Worm (Caenorhabditis elegans): ENCODE measurements around the gene degl-2.

degl-2 gene

ce11 chrIV:9631579-9631978 is 11.7 kb upstream of the degl-2 start:
- TF ChIP-seq unc-30 (tag; optimal IDR thresholded peaks at IDR 0.05) (no peak), nhr-28 (tag; optimal IDR thresholded peaks at IDR 0.05) (no peak), vab-15 (tag; optimal IDR thresholded peaks at IDR 0.05) (no peak), fkh-4 (tag; optimal IDR thresholded peaks at IDR 0.05; ENCODE audit: borderline replicate concordance) (no peak), lin-13 (GFP tag; optimal IDR thresholded peaks at IDR 0.05) (no peak), mep-1 (tag; optimal IDR thresholded peaks at IDR 0.05) (no peak), elt-3 (tag; optimal IDR thresholded peaks at IDR 0.05) (peak in 1 of 6 experiments; percentile 48), ceh-63 (GFP tag; optimal IDR thresholded peaks at IDR 0.05) (no peak), blmp-1 (tag; optimal IDR thresholded peaks at IDR 0.05) (peak; percentile 48), nhr-12 (tag; optimal IDR thresholded peaks at IDR 0.05) (no peak), mdl-1 (tag; optimal IDR thresholded peaks at IDR 0.05) (no peak), F16B12.6 (tag; optimal IDR thresholded peaks at IDR 0.05) (no peak), jun-1 (tag; optimal IDR thresholded peaks at IDR 0.05) (no peak), hlh-4 (tag; optimal IDR thresholded peaks at IDR 0.05) (no peak), lin-15B (tag; optimal IDR thresholded peaks at IDR 0.05) (no peak), elt-2 (tag; optimal IDR thresholded peaks at IDR 0.05) (no peak), nhr-19 (GFP tag; conservative IDR thresholded peaks at IDR 0.05) (no peak), ceh-88 (GFP tag; IDR thresholded peaks at IDR 0.05) (no peak), unc-130 (tag; optimal IDR thresholded peaks at IDR 0.05) (no peak), lin-35 (GFP tag; optimal IDR thresholded peaks at IDR 0.05) (peak in 1 of 2 experiments; percentile 28), sptf-1 (tag; optimal IDR thresholded peaks at IDR 0.05) (no peak), C04F5.9 (tag; optimal IDR thresholded peaks at IDR 0.05) (no peak), aha-1 (tag; optimal IDR thresholded peaks at IDR 0.05) (no peak), skn-1 (tag; optimal IDR thresholded peaks at IDR 0.05) (no peak), fkh-10 (GFP tag; optimal IDR thresholded peaks at IDR 0.05) (no peak), ztf-4 (tag; optimal IDR thresholded peaks at IDR 0.05) (no peak), nhr-77 (tag; optimal IDR thresholded peaks at IDR 0.05) (no peak), egl-13 (tag; optimal IDR thresholded peaks at IDR 0.05) (no peak), grh-1 (GFP tag; IDR thresholded peaks at IDR 0.05) (no peak), isw-1 (GFP tag; IDR thresholded peaks at IDR 0.05) (no peak), lin-14 (GFP tag; optimal IDR thresholded peaks at IDR 0.05) (peak; percentile 35), nhr-85 (tag) (peak; percentile 64), efl-1 (optimal IDR thresholded peaks at IDR 0.05) (no peak), efl-1 (GFP tag; optimal IDR thresholded peaks at IDR 0.05 in 1 of 2) (peak in 1 of 2 experiments; percentile 8), irx-1 (tag; optimal IDR thresholded peaks at IDR 0.05) (no peak), dsc-1 (tag; optimal IDR thresholded peaks at IDR 0.05) (no peak), nhr-90 (tag; optimal IDR thresholded peaks at IDR 0.05; ENCODE audit: poor library complexity) (no peak), hlh-17 (GFP tag; optimal IDR thresholded peaks at IDR 0.05; ENCODE audit: borderline replicate concordance) (no peak), sup-37 (GFP tag; optimal IDR thresholded peaks at IDR 0.05) (no peak), efl-3 (GFP tag; optimal IDR thresholded peaks at IDR 0.05) (no peak), pqm-1 (tag; optimal IDR thresholded peaks at IDR 0.05) (no peak), mef-2 (tag; optimal IDR thresholded peaks at IDR 0.05) (no peak), nhr-84 (tag; optimal IDR thresholded peaks at IDR 0.05) (no peak), fos-1 (tag; optimal IDR thresholded peaks at IDR 0.05) (no peak), nhr-20 (tag; optimal IDR thresholded peaks at IDR 0.05) (no peak), egl-27 (tag; optimal IDR thresholded peaks at IDR 0.05) (no peak), dpl-1 (GFP tag; optimal IDR thresholded peaks at IDR 0.05) (no peak), mab-9 (GFP tag; IDR thresholded peaks at IDR 0.05) (no peak), pag-3 (tag; optimal IDR thresholded peaks at IDR 0.05; ENCODE audit: borderline replicate concordance, insufficient read depth) (no peak)
